Worm (Caenorhabditis elegans) whole organism, late embryonic: ENCODE results near the gene F18A11.3.

ENCODE experiments used
- C08G9.2 ChIP-seq: sonication (generic microtip); optimal IDR thresholded peaks from 2 replicates; lab custom pipeline; 2016; ENCODE audit warnings: mild to moderate bottlenecking, missing genetic modification characterization, moderate library complexity, missing compliant biosample characterization
- ceh-18 ChIP-seq: sonication (generic microtip); optimal IDR thresholded peaks from 2 replicates; lab custom pipeline; 2016; ENCODE audit warnings: missing genetic modification characterization, missing compliant biosample characterization
- hlh-8 ChIP-seq: sonication (generic microtip); optimal IDR thresholded peaks from 2 replicates; lab custom pipeline; 2016; ENCODE audit warnings: missing genotype, missing genetic modification characterization, missing compliant biosample characterization
- madf-2 ChIP-seq: sonication (generic microtip); optimal IDR thresholded peaks from 2 replicates; lab custom pipeline; 2017; ENCODE audit warnings: missing genetic modification characterization, missing compliant biosample characterization
- nfya-1 ChIP-seq: sonication (generic microtip); optimal IDR thresholded peaks from 2 replicates; lab custom pipeline; 2017; ENCODE audit warnings: missing genetic modification characterization, mild to moderate bottlenecking, missing compliant biosample characterization, antibody characterized with exemption, moderate library complexity
- nhr-11 ChIP-seq: fragments of 150-350 bp; optimal IDR thresholded peaks from 2 replicates; lab custom pipeline; 2014; ENCODE audit warnings: missing biosample characterization, missing genetic modification characterization

DNA sequence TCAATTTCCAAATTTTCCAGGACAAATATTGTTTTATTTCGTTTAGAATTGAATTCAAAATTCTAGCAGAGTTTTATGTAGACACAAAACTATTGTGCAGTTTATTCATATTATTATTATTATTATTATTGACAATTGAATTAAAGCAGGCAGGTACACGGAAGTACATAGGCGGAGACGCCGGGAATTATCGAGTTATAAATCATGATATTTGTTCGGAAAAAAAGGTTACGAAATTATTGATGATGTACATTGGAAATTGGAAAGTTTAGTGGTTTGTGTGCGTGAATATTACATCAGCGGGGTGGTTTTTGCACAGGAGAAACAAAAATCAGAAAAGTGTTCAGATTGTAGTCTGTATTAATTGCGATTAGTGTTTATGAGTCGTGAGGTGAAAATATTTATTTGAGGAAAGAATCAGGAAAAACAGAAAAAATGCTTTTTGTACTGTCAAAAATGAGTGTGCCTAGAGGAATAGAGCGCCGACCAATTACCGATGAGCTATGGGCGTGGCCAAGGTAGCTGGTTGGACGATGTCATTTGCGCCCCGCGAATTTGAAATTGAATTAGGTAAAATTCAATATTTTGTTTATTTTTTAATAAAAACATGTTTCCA lies 39.8 kb upstream of the F18A11.3 start:
- TF ChIP-seq hlh-8 (tag; lab: Kevin White, UChicago) (no peak), madf-2 (no peak), nhr-11 (tag; lab: Kevin White, UChicago) (no peak), ceh-18 (no peak), nfya-1 (tag; lab: Kevin White, UChicago) (no peak), C08G9.2 (no peak)
